Worm (Caenorhabditis elegans) whole organism, mixed stage, embryonic: Measurements from ENCODE around the gene Y110A2AL.3.

ENCODE experiments used
- ceh-39 ChIP-seq: fragments of 150-350 bp; optimal IDR thresholded peaks from 2 replicates; lab custom pipeline; 2014; ENCODE audit warnings: missing biosample characterization, missing genetic modification characterization
- lin-13 ChIP-seq: fragments of 150-350 bp; optimal IDR thresholded peaks from 2 replicates; lab custom pipeline; 2014; ENCODE audit warnings: missing biosample characterization, missing genetic modification characterization
- nhr-237 ChIP-seq: fragments of 150-350 bp; optimal IDR thresholded peaks from 2 replicates; lab custom pipeline; 2014; ENCODE audit warnings: missing biosample characterization, missing genetic modification characterization
- nhr-76 ChIP-seq: sonication (generic microtip); optimal IDR thresholded peaks from 2 replicates; lab custom pipeline; 2017; ENCODE audit warnings: missing biosample characterization, missing genetic modification characterization
- pha-4 ChIP-seq: fragments of 150-350 bp; optimal IDR thresholded peaks from 2 replicates; lab custom pipeline; 2018; ENCODE audit warnings: missing biosample characterization, missing genetic modification reagents, missing genetic modification characterization

ce11 chrII:2865355-2865754 lies 1.5 kb upstream of the Y110A2AL.3 start:
- TF ChIP-seq pha-4 (tag; lab: Kevin White, UChicago) (no peak), nhr-237 (tag; lab: Kevin White, UChicago) (no peak), lin-13 (no peak), nhr-76 (tag; lab: Kevin White, UChicago) (no peak), ceh-39 (tag; lab: Kevin White, UChicago) (no peak)
